Worm (Caenorhabditis elegans): ENCODE results near the gene K11D12.12.

DNA sequence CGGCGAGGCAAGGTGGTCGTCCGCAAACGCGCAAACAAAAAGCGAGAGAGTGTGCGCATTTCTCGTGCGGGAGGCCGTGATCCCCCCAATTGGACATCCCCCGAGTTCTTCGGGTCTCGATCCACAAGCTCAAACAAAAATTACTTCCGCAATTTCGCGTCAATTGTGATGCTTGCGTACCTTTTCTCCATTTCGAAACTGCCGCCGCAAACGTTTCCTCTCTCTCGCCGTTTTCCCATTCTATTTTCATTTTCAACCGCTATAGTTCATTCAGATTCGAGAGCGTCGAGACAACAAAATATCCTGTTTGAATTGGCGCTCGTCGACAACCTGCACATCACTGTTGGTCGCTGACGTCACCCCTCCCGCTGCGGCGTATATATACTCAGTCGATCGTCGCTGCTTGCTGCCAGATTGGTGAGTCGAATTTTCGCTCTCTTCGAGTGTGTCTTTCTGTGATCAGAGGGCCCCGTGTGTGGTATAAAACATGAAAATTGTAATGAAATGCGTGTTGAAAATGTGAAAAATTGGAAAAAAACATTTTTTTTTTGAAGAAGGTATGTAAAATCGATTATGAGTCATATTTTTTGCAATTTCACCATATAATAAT, 2.6 kb upstream of the K11D12.12 start, which contains the start of the genes pqn-51 and K11D12.14:
- TF ChIP-seq unc-62 (GFP tag; optimal IDR thresholded peaks at IDR 0.05) (peak; percentile 73), nhr-28 (tag; optimal IDR thresholded peaks at IDR 0.05) (no peak), nhr-76 (tag; optimal IDR thresholded peaks at IDR 0.05) (no peak), ztf-11 (tag; optimal IDR thresholded peaks at IDR 0.05) (peak; percentile 10), cnd-1 (tag; optimal IDR thresholded peaks at IDR 0.05) (no peak), ceh-39 (tag; optimal IDR thresholded peaks at IDR 0.05) (no peak), snpc-4 (tag; optimal IDR thresholded peaks at IDR 0.05) (no peak), ceh-43 (GFP tag; optimal IDR thresholded peaks at IDR 0.05) (no peak), ces-1 (GFP tag; optimal IDR thresholded peaks at IDR 0.05) (peak; percentile 87)

All from whole organism, mixed stage, embryonic.